Worm (Caenorhabditis elegans): ENCODE data around the gene yap-1.

Gene yap-1

ce11 chrX:10731837-10732236 is 40.1 kb downstream of the yap-1 start (continued):
- TF ChIP-seq attf-4 (tag; optimal IDR thresholded peaks at IDR 0.05) (no peak), lin-1 (GFP tag; IDR thresholded peaks at IDR 0.05) (no peak), snpc-1.2 (GFP tag; IDR thresholded peaks at IDR 0.05) (no peak), F44E2.7 (GFP tag; IDR thresholded peaks at IDR 0.05) (0 out of 2 replicates have a peak, but pooled peaks have one; percentile 44), hif-1 (tag; optimal IDR thresholded peaks at IDR 0.05) (no peak), madf-9 (GFP tag; conservative IDR thresholded peaks at IDR 0.05) (peak; percentile 54; the same call in 1 of the 2 replicates), F37D6.2 (tag; optimal IDR thresholded peaks at IDR 0.05) (no peak), snpc-4 (tag; optimal IDR thresholded peaks at IDR 0.05) (no peak)

ce11 chrX:10734026-10734425 is 42.3 kb downstream of the yap-1 start, which contains the start of gene egl-36:
TSS of gene egl-36 (plus strand) at chrX:10734326.
- no peak for TF ChIP-seq sdz-12 (GFP tag; optimal IDR thresholded peaks at IDR 0.05)
- no peak for TF ChIP-seq F49E8.2 (tag; optimal IDR thresholded peaks at IDR 0.05; ENCODE audit: borderline replicate concordance)
- TF ChIP-seq zip-2 (tag; optimal IDR thresholded peaks at IDR 0.05) = no peak
- TF ChIP-seq aha-1 (tag) = peak; percentile 32
